Worm (Caenorhabditis elegans) whole organism, L4 larva: ENCODE data around the gene Y39A1A.3.

ENCODE experiments used
- D1046.2 ChIP-seq: fragments of 200-800 bp; sonication (Bioruptor generic); IDR thresholded peaks from 2 replicates; pipeline ENCODE4 v1.3.6; 2022; ENCODE audit warnings: missing genetic modification characterization, missing compliant biosample characterization
- F26F4.8 ChIP-seq: fragments of 200-800 bp; sonication (Bioruptor generic); conservative IDR thresholded peaks from 2 replicates; pipeline ENCODE4 v1.3.6; 2022; ENCODE audit warnings: missing genetic modification characterization, missing compliant biosample characterization
- F37D6.2 ChIP-seq: sonication (generic microtip); optimal IDR thresholded peaks from 2 replicates; lab custom pipeline; 2016; ENCODE audit warnings: mild to moderate bottlenecking, missing genetic modification characterization, missing compliant biosample characterization
- F44E2.7 ChIP-seq: fragments of 200-800 bp; sonication (Bioruptor generic); IDR thresholded peaks from 2 replicates; pipeline ENCODE4 v2.1.2; 2022; ENCODE audit warnings: missing genetic modification characterization, missing compliant biosample characterization
- R02D3.7 ChIP-seq: fragments of 150-350 bp; sonication (generic microtip); optimal IDR thresholded peaks from 3 replicates; lab custom pipeline; 2014; ENCODE audit warnings: missing biosample characterization, missing genetic modification characterization
- Y105C5A.15 ChIP-seq: fragments of 200-800 bp; sonication (Bioruptor generic); IDR thresholded peaks from 2 replicates; pipeline ENCODE4 v1.3.6; 2022; ENCODE audit warnings: missing genetic modification characterization, missing compliant biosample characterization
- Y75B8A.6 ChIP-seq: fragments of 200-800 bp; sonication (Bioruptor generic); IDR thresholded peaks from 2 replicates; pipeline ENCODE4 v1.3.6; 2022; ENCODE audit warnings: missing genetic modification reagents, missing genetic modification characterization, missing compliant biosample characterization
- ZK337.2 ChIP-seq: fragments of 200-800 bp; sonication (Bioruptor generic); IDR thresholded peaks from 2 replicates; pipeline ENCODE4 v1.3.6; 2022; ENCODE audit warnings: missing genetic modification reagents, missing genetic modification characterization, missing compliant biosample characterization
- ZK546.5 ChIP-seq, 2 experiments: sonication (generic microtip); optimal IDR thresholded peaks; 2 replicates each; lab custom pipeline; 2017; ENCODE audit warnings: missing biosample characterization in 2 of 2, missing genetic modification characterization in 2 of 2
- arid-1 ChIP-seq: fragments of 200-800 bp; sonication (Bioruptor generic); conservative IDR thresholded peaks from 2 replicates; pipeline ENCODE4 v1.3.6; 2022; ENCODE audit warnings: missing genetic modification reagents, missing genetic modification characterization, missing compliant biosample characterization
- attf-4 ChIP-seq: sonication (generic microtip); optimal IDR thresholded peaks from 3 replicates; lab custom pipeline; 2017; ENCODE audit warnings: missing biosample characterization, missing genetic modification characterization
- ceh-20 ChIP-seq: fragments of 200-800 bp; sonication (Bioruptor generic); IDR thresholded peaks from 2 replicates; pipeline ENCODE4 v1.3.6; 2022; ENCODE audit warnings: missing genetic modification reagents, missing genetic modification characterization, missing compliant biosample characterization
- ceh-28 ChIP-seq: fragments of 150-350 bp; optimal IDR thresholded peaks from 2 replicates; lab custom pipeline; 2014; ENCODE audit warnings: missing biosample characterization, missing genetic modification reagents, missing genetic modification characterization
- ceh-32 ChIP-seq: sonication (generic microtip); optimal IDR thresholded peaks from 2 replicates; lab custom pipeline; 2016; ENCODE audit warnings: mild to moderate bottlenecking, missing genetic modification characterization, missing compliant biosample characterization; ENCODE audit not compliant: poor library complexity
- ceh-82 ChIP-seq: sonication (generic microtip); optimal IDR thresholded peaks from 2 replicates; lab custom pipeline; 2017; ENCODE audit warnings: missing biosample characterization, missing genetic modification characterization
- ces-1 ChIP-seq: fragments of 150-350 bp; sonication (generic microtip); optimal IDR thresholded peaks from 4 replicates; lab custom pipeline; 2014; ENCODE audit warnings: missing biosample characterization, missing genetic modification reagents, missing genetic modification characterization
- cey-2 ChIP-seq: sonication (generic microtip); optimal IDR thresholded peaks from 3 replicates; lab custom pipeline; 2017; ENCODE audit warnings: missing genetic modification characterization, mild to moderate bottlenecking, missing compliant biosample characterization, antibody characterized with exemption, borderline replicate concordance; ENCODE audit not compliant: insufficient read depth
- daf-12 ChIP-seq: fragments of 150-350 bp; optimal IDR thresholded peaks from 2 replicates; lab custom pipeline; 2014; ENCODE audit warnings: missing biosample characterization, missing genetic modification reagents, missing genetic modification characterization
- dmd-8 ChIP-seq: fragments of 200-800 bp; sonication (Bioruptor generic); IDR thresholded peaks from 2 replicates; pipeline ENCODE4 v1.3.6; 2022; ENCODE audit warnings: missing genetic modification characterization, missing compliant biosample characterization
- duxl-1 ChIP-seq: sonication (generic microtip); optimal IDR thresholded peaks from 2 replicates; lab custom pipeline; 2016; ENCODE audit warnings: mild to moderate bottlenecking, missing genetic modification characterization, moderate library complexity, missing compliant biosample characterization; ENCODE audit not compliant: poor library complexity
- dve-1 ChIP-seq: sonication (generic microtip); optimal IDR thresholded peaks from 2 replicates; lab custom pipeline; 2017; ENCODE audit warnings: antibody characterized with exemption, mild to moderate bottlenecking, missing genetic modification characterization, missing compliant biosample characterization; ENCODE audit not compliant: insufficient read depth
- egl-27 ChIP-seq: sonication (generic microtip); optimal IDR thresholded peaks from 3 replicates; lab custom pipeline; 2017; ENCODE audit warnings: missing biosample characterization, missing genetic modification reagents, missing genetic modification characterization
- egl-43 ChIP-seq: fragments of 200-800 bp; sonication (Bioruptor generic); IDR thresholded peaks from 2 replicates; pipeline ENCODE4 v1.3.6; 2022; ENCODE audit warnings: missing genetic modification reagents, missing genetic modification characterization, missing compliant biosample characterization
- gei-8 ChIP-seq: fragments of 200-800 bp; sonication (Bioruptor generic); optimal IDR thresholded peaks from 2 replicates; lab custom pipeline; 2018; ENCODE audit warnings: mild to moderate bottlenecking, missing genetic modification characterization, missing compliant biosample characterization
- hlh-11 ChIP-seq: fragments of 200-800 bp; sonication (Bioruptor generic); optimal IDR thresholded peaks from 2 replicates; lab custom pipeline; 2018; ENCODE audit warnings: mild to moderate bottlenecking, missing genetic modification characterization, missing compliant biosample characterization
- hlh-30 ChIP-seq: sonication (generic microtip); optimal IDR thresholded peaks from 2 replicates; lab custom pipeline; 2017; ENCODE audit warnings: antibody characterized with exemption, mild to moderate bottlenecking, missing genetic modification characterization, missing compliant biosample characterization; ENCODE audit not compliant: insufficient read depth
- hmg-1.1 ChIP-seq: fragments of 200-800 bp; sonication (Bioruptor generic); IDR thresholded peaks from 2 replicates; pipeline ENCODE4 v1.3.6; 2022; ENCODE audit warnings: missing genetic modification reagents, missing genetic modification characterization, missing compliant biosample characterization
- lin-1 ChIP-seq: fragments of 200-800 bp; sonication (Bioruptor generic); IDR thresholded peaks from 2 replicates; pipeline ENCODE4 v1.3.6; 2022; ENCODE audit warnings: missing genetic modification reagents, missing genetic modification characterization, missing compliant biosample characterization
- lin-15B ChIP-seq: fragments of 150-350 bp; sonication (generic microtip); optimal IDR thresholded peaks from 3 replicates; lab custom pipeline; 2014; ENCODE audit warnings: missing biosample characterization, missing genetic modification characterization
- lin-29 ChIP-seq: fragments of 200-800 bp; sonication (Bioruptor generic); IDR thresholded peaks from 2 replicates; pipeline ENCODE4 v1.3.6; 2022; ENCODE audit warnings: missing genetic modification reagents, missing genetic modification characterization, missing compliant biosample characterization
- lin-38 ChIP-seq: fragments of 200-800 bp; sonication (Bioruptor generic); IDR thresholded peaks from 2 replicates; pipeline ENCODE4 v1.3.6; 2022; ENCODE audit warnings: missing genetic modification reagents, missing genetic modification characterization, missing compliant biosample characterization
- lsy-2 ChIP-seq, 2 experiments: fragments of 150-350 bp in 1 of 2; sonication (generic microtip) in 1 of 2; optimal IDR thresholded peaks; 2 replicates each; lab custom pipeline; 2014 to 2017; ENCODE audit warnings: missing biosample characterization in 2 of 2, missing genetic modification characterization in 2 of 2
- madf-9 ChIP-seq: fragments of 200-800 bp; sonication (Bioruptor generic); conservative IDR thresholded peaks from 2 replicates; pipeline ENCODE4 v1.3.6; 2022; ENCODE audit warnings: missing genetic modification reagents, missing genetic modification characterization, missing compliant biosample characterization
- mdl-1 ChIP-seq, 2 experiments: fragments of 150-350 bp in 1 of 2; sonication (generic microtip) in 1 of 2; optimal IDR thresholded peaks; 2 replicates each; lab custom pipeline; 2014 to 2017; ENCODE audit warnings: missing biosample characterization in 2 of 2, missing genetic modification characterization in 2 of 2
- mdt-29 ChIP-seq: fragments of 200-800 bp; sonication (Bioruptor generic); IDR thresholded peaks from 2 replicates; pipeline ENCODE4 v1.3.6; 2022; ENCODE audit warnings: missing genetic modification reagents, missing genetic modification characterization, missing compliant biosample characterization
- mxl-2 ChIP-seq: fragments of 200-800 bp; sonication (Bioruptor generic); conservative IDR thresholded peaks from 2 replicates; pipeline ENCODE4 v1.3.6; 2022; ENCODE audit warnings: missing genetic modification reagents, missing genetic modification characterization, missing compliant biosample characterization
- nhr-111 ChIP-seq: fragments of 200-800 bp; sonication (Bioruptor generic); optimal IDR thresholded peaks from 2 replicates; lab custom pipeline; 2018; ENCODE audit warnings: mild to moderate bottlenecking, missing genetic modification characterization, missing compliant biosample characterization
- nhr-237 ChIP-seq: sonication (generic microtip); optimal IDR thresholded peaks from 2 replicates; lab custom pipeline; 2017; ENCODE audit warnings: missing biosample characterization, missing genetic modification characterization
- nhr-42 ChIP-seq: fragments of 200-800 bp; sonication (Bioruptor generic); IDR thresholded peaks from 2 replicates; pipeline ENCODE4 v1.3.6; 2022; ENCODE audit warnings: missing genetic modification characterization, missing compliant biosample characterization
- nhr-6 ChIP-seq: fragments of 150-350 bp; optimal IDR thresholded peaks from 2 replicates; lab custom pipeline; 2014; ENCODE audit warnings: missing biosample characterization, missing genetic modification characterization
- php-3 ChIP-seq: fragments of 200-800 bp; sonication (Bioruptor generic); IDR thresholded peaks from 2 replicates; pipeline ENCODE4 v1.3.6; 2022; ENCODE audit warnings: missing genetic modification reagents, missing genetic modification characterization, missing compliant biosample characterization
- pqm-1 ChIP-seq: sonication (generic microtip); optimal IDR thresholded peaks from 2 replicates; lab custom pipeline; 2017; ENCODE audit warnings: missing biosample characterization, missing genetic modification characterization
- rbr-2 ChIP-seq: sonication (generic microtip); optimal IDR thresholded peaks from 2 replicates; lab custom pipeline; 2016; ENCODE audit warnings: missing genotype, missing genetic modification characterization, missing compliant biosample characterization
- set-16 ChIP-seq: fragments of 200-800 bp; sonication (Bioruptor generic); IDR thresholded peaks from 2 replicates; pipeline ENCODE4 v1.3.6; 2022; ENCODE audit warnings: missing genetic modification reagents, missing genetic modification characterization, missing compliant biosample characterization
- snpc-1.2 ChIP-seq: fragments of 200-800 bp; sonication (Bioruptor generic); IDR thresholded peaks from 2 replicates; pipeline ENCODE4 v1.3.6; 2022; ENCODE audit warnings: missing genetic modification reagents, missing genetic modification characterization, missing compliant biosample characterization
- snpc-4 ChIP-seq: fragments of 150-350 bp; optimal IDR thresholded peaks from 2 replicates; lab custom pipeline; 2014; ENCODE audit warnings: missing biosample characterization, missing genetic modification characterization
- spr-1 ChIP-seq: sonication (generic microtip); optimal IDR thresholded peaks from 2 replicates; lab custom pipeline; 2016; ENCODE audit warnings: mild to moderate bottlenecking, missing genetic modification characterization, missing compliant biosample characterization
- spr-3 ChIP-seq: fragments of 200-800 bp; sonication (Bioruptor generic); optimal IDR thresholded peaks from 2 replicates; lab custom pipeline; 2018; ENCODE audit warnings: mild to moderate bottlenecking, missing genetic modification characterization, missing compliant biosample characterization
- unc-130 ChIP-seq: sonication (generic microtip); optimal IDR thresholded peaks from 2 replicates; lab custom pipeline; 2016; ENCODE audit warnings: missing genetic modification reagents, missing genetic modification characterization, missing compliant biosample characterization
- zip-2 ChIP-seq: fragments of 150-350 bp; optimal IDR thresholded peaks from 2 replicates; lab custom pipeline; 2014; ENCODE audit warnings: missing biosample characterization, missing genetic modification characterization
- ztf-7 ChIP-seq: fragments of 150-350 bp; optimal IDR thresholded peaks from 2 replicates; lab custom pipeline; 2014; ENCODE audit warnings: missing biosample characterization, missing genetic modification characterization

The Y39A1A.3 gene

DNA sequence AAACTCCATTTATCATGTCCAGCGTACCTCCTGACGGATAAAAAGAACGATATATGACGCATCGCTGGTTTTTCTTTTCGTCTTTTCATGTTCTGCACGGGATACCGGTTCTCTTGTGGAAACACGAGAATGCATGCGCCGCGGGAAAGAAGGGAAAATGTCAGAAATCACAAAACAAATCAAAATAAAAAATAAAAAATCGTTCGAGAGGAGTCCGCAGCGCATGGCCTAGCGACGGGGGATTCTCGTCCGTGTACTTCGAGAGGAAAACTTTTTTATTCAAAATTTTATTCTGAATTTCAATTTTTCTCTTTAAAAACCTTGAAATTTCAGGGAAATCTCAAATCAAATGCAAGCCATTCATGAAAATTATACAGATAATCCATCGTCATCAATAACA is 24.9 kb upstream of the Y39A1A.3 start, which contains the start of the genes lron-10 and hpr-9 (continued):
- TF ChIP-seq lin-38 (GFP tag; lab: Robert Waterston, UW) (peak; percentile 76), snpc-4 (no peak), Y75B8A.6 (GFP tag; lab: Robert Waterston, UW) (no peak), dmd-8 (GFP tag; lab: Robert Waterston, UW) (0 out of 2 replicates have a peak, but pooled peaks have one; percentile 32), mdl-1 (tag; optimal IDR thresholded peaks at IDR 0.05; lab: Kevin White, UChicago) (peak; percentile 51 to 85), nhr-42 (no peak), set-16 (no peak), nhr-6 (peak; percentile 18), ztf-7 (peak; percentile 20), F37D6.2 (tag; lab: Kevin White, UChicago) (peak; percentile 12), daf-12 (tag; lab: Kevin White, UChicago) (no peak), D1046.2 (GFP tag; lab: Robert Waterston, UW) (peak; percentile 19; the same call in 1 of the 2 replicates), Y105C5A.15 (no peak), spr-1 (tag; lab: Kevin White, UChicago) (peak; percentile 52), hlh-30 (tag; lab: Kevin White, UChicago) (peak; percentile 92), pqm-1 (tag; lab: Kevin White, UChicago) (no peak), php-3 (GFP tag; lab: Robert Waterston, UW) (0 out of 2 replicates have a peak, but pooled peaks have one; percentile 30), mdt-29 (GFP tag; lab: Robert Waterston, UW) (peak; percentile 64; the same call in 1 of the 2 replicates), mxl-2 (GFP tag; lab: Robert Waterston, UW) (no peak), nhr-237 (tag; lab: Kevin White, UChicago) (no peak), ceh-20 (peak; percentile 74), unc-130 (GFP tag; lab: Kevin White, UChicago) (peak; percentile 93), F26F4.8 (no peak), zip-2 (tag; lab: Kevin White, UChicago) (peak; percentile 32), nhr-111 (GFP tag; lab: Kevin White, UChicago) (peak; percentile 2), ceh-32 (tag; lab: Kevin White, UChicago) (no peak), attf-4 (tag; lab: Kevin White, UChicago) (no peak), ZK337.2 (GFP tag; lab: Robert Waterston, UW) (peak; percentile 94), egl-27 (tag; lab: Kevin White, UChicago) (no peak), gei-8 (GFP tag; lab: Kevin White, UChicago) (no peak), R02D3.7 (tag; lab: Kevin White, UChicago) (no peak), madf-9 (GFP tag; lab: Robert Waterston, UW) (peak; percentile 83; the same call in 1 of the 2 replicates), lin-1 (GFP tag; lab: Robert Waterston, UW) (peak; percentile 9; the same call in 1 of the 2 replicates), duxl-1 (tag; lab: Kevin White, UChicago) (peak; percentile 86), hlh-11 (tag; lab: Kevin White, UChicago) (peak; percentile 86), rbr-2 (tag; lab: Kevin White, UChicago) (peak; percentile 61), ces-1 (no peak), dve-1 (tag; lab: Kevin White, UChicago) (peak; percentile 78), lin-29 (peak; percentile 62; the same call in 1 of the 2 replicates), spr-3 (GFP tag; lab: Kevin White, UChicago) (no peak), snpc-1.2 (no peak), cey-2 (tag; lab: Kevin White, UChicago) (no peak), lin-15B (tag; lab: Kevin White, UChicago) (no peak), hmg-1.1 (GFP tag; lab: Robert Waterston, UW) (peak; percentile 40), arid-1 (GFP tag; lab: Robert Waterston, UW) (0 out of 2 replicates have a peak, but pooled peaks have one; percentile 34), F44E2.7 (GFP tag; lab: Robert Waterston, UW) (no peak), egl-43 (GFP tag; lab: Robert Waterston, UW) (no peak), ZK546.5 (tag; optimal IDR thresholded peaks at IDR 0.05; lab: Kevin White, UChicago) (no peak), ceh-82 (tag; lab: Kevin White, UChicago) (no peak), ceh-28 (tag; lab: Kevin White, UChicago) (no peak), lsy-2 (tag; optimal IDR thresholded peaks at IDR 0.05; lab: Kevin White, UChicago) (peak in 1 of 2 experiments; percentile 90)
